Comparison of ENCODE assay signal across 7 worm cellular contexts in the genomic region with DNA sequence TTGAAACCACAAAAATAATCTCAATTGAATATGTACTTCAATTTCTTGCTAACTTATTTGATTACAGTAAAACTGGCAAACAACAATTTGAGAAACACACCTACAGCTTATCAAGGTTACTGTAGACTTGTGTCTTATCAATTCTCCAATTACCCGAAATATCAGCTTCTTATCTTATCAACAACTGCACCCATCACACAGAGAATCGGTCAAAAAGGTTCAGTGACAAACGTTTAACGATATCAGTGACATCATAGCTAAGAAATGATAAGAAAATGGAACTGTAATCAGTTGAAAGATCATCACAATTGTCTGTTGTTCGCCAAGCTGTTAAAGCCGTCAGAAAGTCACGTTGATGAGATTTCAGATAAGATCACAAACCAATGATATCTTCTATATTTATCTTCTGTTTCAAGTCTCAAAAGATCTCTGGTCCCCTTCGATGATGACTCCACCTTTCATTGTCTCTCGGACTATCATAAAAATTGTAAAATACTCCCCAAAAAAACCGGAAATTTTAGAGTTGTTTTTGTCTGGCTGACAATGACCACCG.
A peak's percentile ranks its signal among the peaks of the same experiment; 100 is the strongest.
TF ChIP-seq lines count a peak whose summit lies in the region.

No protein-coding gene starts in this region.

TF ChIP-seq in whole organism, L1 larva, 84 proteins besides CTCF, POLR2A, EP300 and RAD21 (continues in another document):
- TF ChIP-seq nhr-76 (tag; optimal IDR thresholded peaks at IDR 0.05; lab: Kevin White, UChicago) (no peak), ets-5 (GFP tag; IDR thresholded peaks at IDR 0.05; lab: Robert Waterston, UW) (no peak), irx-1 (tag; optimal IDR thresholded peaks at IDR 0.05; lab: Kevin White, UChicago) (no peak), tbx-2 (tag; optimal IDR thresholded peaks at IDR 0.05; lab: Kevin White, UChicago) (peak; percentile 21), efl-3 (GFP tag; optimal IDR thresholded peaks at IDR 0.05; lab: Kevin White, UChicago) (no peak), nhr-11 (tag; optimal IDR thresholded peaks at IDR 0.05; lab: Kevin White, UChicago) (no peak), isw-1 (GFP tag; IDR thresholded peaks at IDR 0.05; lab: Robert Waterston, UW) (no peak), ceh-8 (GFP tag; optimal IDR thresholded peaks at IDR 0.05; lab: Kevin White, UChicago) (no peak), mef-2 (tag; optimal IDR thresholded peaks at IDR 0.05; lab: Kevin White, UChicago) (no peak), blmp-1 (tag; optimal IDR thresholded peaks at IDR 0.05; lab: Kevin White, UChicago) (peak; percentile 17), aly-2 (tag; optimal IDR thresholded peaks at IDR 0.05; lab: Kevin White, UChicago) (no peak), hlh-17 (GFP tag; optimal IDR thresholded peaks at IDR 0.05; lab: Kevin White, UChicago; ENCODE audit: borderline replicate concordance) (no peak)

TF ChIP-seq in whole organism, L2 larva, 48 proteins besides CTCF, POLR2A, EP300 and RAD21 (continues in another document):
- TF ChIP-seq peb-1 (tag; optimal IDR thresholded peaks at IDR 0.05; lab: Kevin White, UChicago) (no peak), nhr-6 (tag; optimal IDR thresholded peaks at IDR 0.05; lab: Kevin White, UChicago) (peak; percentile 67), sma-3 (GFP tag; optimal IDR thresholded peaks at IDR 0.05; lab: Kevin White, UChicago) (peak; percentile 93), F13H6.1 (tag; optimal IDR thresholded peaks at IDR 0.05; lab: Kevin White, UChicago) (peak; percentile 85), lsy-2 (tag; optimal IDR thresholded peaks at IDR 0.05; lab: Kevin White, UChicago) (peak; percentile 26 to 93), gmeb-1 (tag; optimal IDR thresholded peaks at IDR 0.05; lab: Kevin White, UChicago) (peak; percentile 79), elt-3 (tag; optimal IDR thresholded peaks at IDR 0.05; lab: Kevin White, UChicago) (peak; percentile 73), lin-39 (tag; optimal IDR thresholded peaks at IDR 0.05; lab: Kevin White, UChicago) (no peak), skn-1 (tag; optimal IDR thresholded peaks at IDR 0.05; lab: Kevin White, UChicago) (peak; percentile 81), Y55F3AM.14 (GFP tag; optimal IDR thresholded peaks at IDR 0.05; lab: Kevin White, UChicago) (peak; percentile 59), sma-9 (GFP tag; optimal IDR thresholded peaks at IDR 0.05; lab: Kevin White, UChicago) (peak; percentile 99), sma-9 (tag; optimal IDR thresholded peaks at IDR 0.05; lab: Kevin White, UChicago) (no peak)

TF ChIP-seq in whole organism, L3 larva, 47 proteins besides CTCF, POLR2A, EP300 and RAD21 (continues in another document):
- TF ChIP-seq elt-1 (tag; optimal IDR thresholded peaks at IDR 0.05; lab: Kevin White, UChicago): no peak
- peak; percentile 65 for TF ChIP-seq R02D3.7 (tag; optimal IDR thresholded peaks at IDR 0.05; lab: Kevin White, UChicago)
- peak; percentile 56 for TF ChIP-seq mdl-1 (tag; optimal IDR thresholded peaks at IDR 0.05; lab: Kevin White, UChicago)
- peak; percentile 90 for TF ChIP-seq nhr-23 (tag; optimal IDR thresholded peaks at IDR 0.05; lab: Kevin White, UChicago)
- no peak for TF ChIP-seq zag-1 (tag; optimal IDR thresholded peaks at IDR 0.05; lab: Kevin White, UChicago)
- TF ChIP-seq ztf-4 (tag; optimal IDR thresholded peaks at IDR 0.05; lab: Kevin White, UChicago): no peak
- TF ChIP-seq nhr-12 (tag; optimal IDR thresholded peaks at IDR 0.05; lab: Kevin White, UChicago): no peak
- TF ChIP-seq nhr-77 (tag; optimal IDR thresholded peaks at IDR 0.05; lab: Kevin White, UChicago): no peak
- TF ChIP-seq nhr-67 (tag; optimal IDR thresholded peaks at IDR 0.05; lab: Kevin White, UChicago): no peak
- no peak for TF ChIP-seq nhr-11 (tag; optimal IDR thresholded peaks at IDR 0.05; lab: Kevin White, UChicago)
- no peak for TF ChIP-seq egl-5 (tag; optimal IDR thresholded peaks at IDR 0.05; lab: Kevin White, UChicago)
- TF ChIP-seq lsy-12 (tag; optimal IDR thresholded peaks at IDR 0.05; lab: Kevin White, UChicago): no peak
- TF ChIP-seq daf-12 (tag; optimal IDR thresholded peaks at IDR 0.05; lab: Kevin White, UChicago): no peak
- TF ChIP-seq mml-1 (tag; optimal IDR thresholded peaks at IDR 0.05; lab: Kevin White, UChicago): no peak

TF ChIP-seq in whole organism, L4 larva, 104 proteins besides CTCF, POLR2A, EP300 and RAD21 (continues in another document):
- TF ChIP-seq mxl-2 (GFP tag; conservative IDR thresholded peaks at IDR 0.05; lab: Robert Waterston, UW) (0 out of 2 replicates have a peak, but pooled peaks have one; percentile 45), lin-1 (GFP tag; IDR thresholded peaks at IDR 0.05; lab: Robert Waterston, UW) (peak; percentile 98), egl-27 (tag; optimal IDR thresholded peaks at IDR 0.05; lab: Kevin White, UChicago) (peak; percentile 75), T20F7.1 (GFP tag; optimal IDR thresholded peaks at IDR 0.05; lab: Kevin White, UChicago) (peak; percentile 72), ceh-44 (GFP tag; IDR thresholded peaks at IDR 0.05; lab: Robert Waterston, UW) (no peak), F49E8.2 (tag; optimal IDR thresholded peaks at IDR 0.05; lab: Kevin White, UChicago; ENCODE audit: borderline replicate concordance) (no peak), attf-4 (tag; optimal IDR thresholded peaks at IDR 0.05; lab: Kevin White, UChicago) (no peak), nhr-28 (tag; optimal IDR thresholded peaks at IDR 0.05; lab: Kevin White, UChicago) (peak; percentile 99), ceh-32 (tag; optimal IDR thresholded peaks at IDR 0.05; lab: Kevin White, UChicago; ENCODE audit: poor library complexity) (no peak), daf-12 (tag; optimal IDR thresholded peaks at IDR 0.05; lab: Kevin White, UChicago) (no peak), hlh-30 (tag; optimal IDR thresholded peaks at IDR 0.05; lab: Kevin White, UChicago; ENCODE audit: insufficient read depth) (peak; percentile 71), nhr-42 (GFP tag; IDR thresholded peaks at IDR 0.05; lab: Robert Waterston, UW) (no peak)

TF ChIP-seq in whole organism, late embryonic, 69 proteins besides CTCF, POLR2A, EP300 and RAD21:
- TF ChIP-seq rnt-1 (tag; optimal IDR thresholded peaks at IDR 0.05; lab: Kevin White, UChicago) (no peak), pqm-1 (tag; optimal IDR thresholded peaks at IDR 0.05; lab: Kevin White, UChicago) (peak; percentile 95), elt-2 (tag; optimal IDR thresholded peaks at IDR 0.05; lab: Kevin White, UChicago) (peak; percentile 100)
TF ChIP-seq in whole organism, late embryonic: peak in this region for 2.

TF ChIP-seq in whole organism, mixed stage, embryonic, 35 proteins besides CTCF, POLR2A, EP300 and RAD21:
- TF ChIP-seq ceh-39 (tag; optimal IDR thresholded peaks at IDR 0.05; lab: Kevin White, UChicago) (no peak), unc-62 (GFP tag; optimal IDR thresholded peaks at IDR 0.05; lab: Kevin White, UChicago) (no peak), nhr-2 (tag; optimal IDR thresholded peaks at IDR 0.05; lab: Kevin White, UChicago) (peak; percentile 17), lsy-2 (tag; optimal IDR thresholded peaks at IDR 0.05; lab: Kevin White, UChicago) (peak; percentile 5), elt-3 (tag; optimal IDR thresholded peaks at IDR 0.05; lab: Kevin White, UChicago) (peak; percentile 95), pha-4 (tag; optimal IDR thresholded peaks at IDR 0.05; lab: Kevin White, UChicago) (peak; percentile 9), elt-1 (tag; optimal IDR thresholded peaks at IDR 0.05; lab: Kevin White, UChicago; ENCODE audit: borderline replicate concordance, insufficient read depth) (peak; percentile 89), flh-1 (GFP tag; optimal IDR thresholded peaks at IDR 0.05; lab: Kevin White, UChicago) (no peak), ces-1 (GFP tag; optimal IDR thresholded peaks at IDR 0.05; lab: Kevin White, UChicago) (no peak)

TF ChIP-seq in whole organism, young adult, 124 proteins besides CTCF, POLR2A, EP300 and RAD21 (continues in another document):
- no peak for TF ChIP-seq F52B5.7 (tag; optimal IDR thresholded peaks at IDR 0.05; lab: Kevin White, UChicago)
- TF ChIP-seq ceh-100 (GFP tag; IDR thresholded peaks at IDR 0.05; lab: Robert Waterston, UW): no peak
- no peak for TF ChIP-seq ceh-27 (GFP tag; optimal IDR thresholded peaks at IDR 0.05; lab: Kevin White, UChicago)
- TF ChIP-seq madf-6 (GFP tag; IDR thresholded peaks at IDR 0.05; lab: Robert Waterston, UW): no peak
- TF ChIP-seq nfya-2 (GFP tag; IDR thresholded peaks at IDR 0.05; lab: Robert Waterston, UW): no peak
- TF ChIP-seq lin-26 (GFP tag; IDR thresholded peaks at IDR 0.05; lab: Robert Waterston, UW): no peak
- peak; percentile 79 for TF ChIP-seq somi-1 (GFP tag; optimal IDR thresholded peaks at IDR 0.05; lab: Kevin White, UChicago)
- TF ChIP-seq F10E7.11 (tag; optimal IDR thresholded peaks at IDR 0.05; lab: Kevin White, UChicago): no peak
- no peak for TF ChIP-seq aptf-2 (GFP tag; conservative IDR thresholded peaks at IDR 0.05; lab: Robert Waterston, UW)
- peak; percentile 71 for TF ChIP-seq madf-10 (tag; optimal IDR thresholded peaks at IDR 0.05; lab: Kevin White, UChicago)
- no peak; the same call in 1 of the 2 replicates for TF ChIP-seq K11D2.4 (GFP tag; IDR thresholded peaks at IDR 0.05; lab: Robert Waterston, UW)
- no peak for TF ChIP-seq aptf-3 (GFP tag; IDR thresholded peaks at IDR 0.05; lab: Robert Waterston, UW)
- no peak for TF ChIP-seq sea-2 (GFP tag; IDR thresholded peaks at IDR 0.05; lab: Robert Waterston, UW)
- no peak for TF ChIP-seq egl-44 (GFP tag; IDR thresholded peaks at IDR 0.05; lab: Robert Waterston, UW)
- no peak for TF ChIP-seq attf-6 (GFP tag; IDR thresholded peaks at IDR 0.05; lab: Robert Waterston, UW)
- peak; percentile 26 for TF ChIP-seq unc-62 (GFP tag; optimal IDR thresholded peaks at IDR 0.05; lab: Kevin White, UChicago)
- TF ChIP-seq dpl-1 (GFP tag; optimal IDR thresholded peaks at IDR 0.05; lab: Kevin White, UChicago): no peak
- no peak for TF ChIP-seq F55B11.4 (tag; optimal IDR thresholded peaks at IDR 0.05; lab: Kevin White, UChicago; ENCODE audit: borderline replicate concordance, insufficient read depth)
- TF ChIP-seq Y56A3A.18 (GFP tag; IDR thresholded peaks at IDR 0.05; lab: Robert Waterston, UW): 0 out of 2 replicates have a peak, but pooled peaks have one; percentile 27
- no peak for TF ChIP-seq ztf-6 (GFP tag; IDR thresholded peaks at IDR 0.05; lab: Robert Waterston, UW)
- TF ChIP-seq cebp-2 (GFP tag; IDR thresholded peaks at IDR 0.05; lab: Robert Waterston, UW): no peak
- TF ChIP-seq pha-4 (tag; optimal IDR thresholded peaks at IDR 0.05; lab: Kevin White, UChicago): peak; percentile 59
- TF ChIP-seq K12H6.12 (tag; optimal IDR thresholded peaks at IDR 0.05; lab: Kevin White, UChicago): no peak
- no peak for TF ChIP-seq T07F8.4 (tag; optimal IDR thresholded peaks at IDR 0.05; lab: Kevin White, UChicago)
- no peak for TF ChIP-seq lsy-27 (tag; optimal IDR thresholded peaks at IDR 0.05; lab: Kevin White, UChicago; ENCODE audit: borderline replicate concordance, insufficient read depth)
- no peak for TF ChIP-seq egrh-3 (GFP tag; IDR thresholded peaks at IDR 0.05; lab: Robert Waterston, UW)
- TF ChIP-seq lin-40 (tag; optimal IDR thresholded peaks at IDR 0.05; lab: Kevin White, UChicago): peak; percentile 88
- no peak for TF ChIP-seq athp-1 (tag; optimal IDR thresholded peaks at IDR 0.05; lab: Kevin White, UChicago)
- TF ChIP-seq ceh-91 (GFP tag; IDR thresholded peaks at IDR 0.05; lab: Robert Waterston, UW): no peak
- TF ChIP-seq egl-18 (GFP tag; IDR thresholded peaks at IDR 0.05; lab: Robert Waterston, UW): no peak
